Worm (Caenorhabditis elegans) whole organism, L3 larva: ENCODE measurements around the gene F11G11.15.

ENCODE experiments used
- elt-1 ChIP-seq: fragments of 150-350 bp; optimal IDR thresholded peaks from 2 replicates; lab custom pipeline; 2014; ENCODE audit warnings: missing biosample characterization, missing genetic modification characterization
- fkh-10 ChIP-seq: sonication (generic microtip); optimal IDR thresholded peaks from 2 replicates; lab custom pipeline; 2017; ENCODE audit warnings: missing biosample characterization, missing genetic modification reagents, missing genetic modification characterization
- lin-39 ChIP-seq: fragments of 150-350 bp; optimal IDR thresholded peaks from 2 replicates; lab custom pipeline; 2018; ENCODE audit warnings: missing biosample characterization, missing genetic modification reagents, missing genetic modification characterization
- mdl-1 ChIP-seq: fragments of 150-350 bp; optimal IDR thresholded peaks from 2 replicates; lab custom pipeline; 2014; ENCODE audit warnings: missing biosample characterization, missing genetic modification characterization
- nhr-25 ChIP-seq: sonication (generic microtip); optimal IDR thresholded peaks from 2 replicates; lab custom pipeline; 2017; ENCODE audit warnings: missing biosample characterization, missing genetic modification characterization
- ztf-11 ChIP-seq: fragments of 150-350 bp; optimal IDR thresholded peaks from 2 replicates; lab custom pipeline; 2014; ENCODE audit warnings: missing biosample characterization, missing genetic modification characterization
- ztf-4 ChIP-seq: fragments of 150-350 bp; optimal IDR thresholded peaks from 2 replicates; lab custom pipeline; 2014; ENCODE audit warnings: missing biosample characterization, missing genetic modification characterization

DNA sequence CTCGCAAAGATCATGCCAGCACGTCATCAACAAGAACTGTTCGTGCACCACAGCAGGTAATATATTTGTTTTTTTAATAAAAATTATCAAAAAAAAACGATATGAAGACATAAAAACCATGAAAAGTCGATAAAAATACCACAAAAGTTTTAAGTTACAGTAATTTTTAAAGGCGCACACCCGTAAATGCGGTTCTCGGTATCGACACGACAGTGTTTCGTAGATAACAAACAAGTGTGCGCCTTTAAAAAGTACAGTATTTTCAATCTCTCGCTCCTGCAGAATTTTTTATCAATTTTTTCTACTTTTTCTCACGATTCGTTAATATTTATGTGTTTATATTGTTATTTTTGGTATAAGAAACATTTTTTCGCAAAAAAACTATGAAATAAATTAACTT, 30.7 kb downstream of the F11G11.15 start:
- no peak for TF ChIP-seq fkh-10 (GFP tag; lab: Kevin White, UChicago)
- TF ChIP-seq lin-39: no peak
- no peak for TF ChIP-seq elt-1 (tag; lab: Kevin White, UChicago)
- no peak for TF ChIP-seq nhr-25 (tag; lab: Kevin White, UChicago)
- no peak for TF ChIP-seq ztf-11 (tag; lab: Kevin White, UChicago)
- no peak for TF ChIP-seq mdl-1 (tag; lab: Kevin White, UChicago)
- no peak for TF ChIP-seq ztf-4 (tag; lab: Kevin White, UChicago)
